Worm (Caenorhabditis elegans): ENCODE measurements around the gene cyp-33C1.

ce11 chrV:2156830-2157229 lies 22.5 kb upstream of the cyp-33C1 start, which contains the start of gene srbc-22:
- TF ChIP-seq dpl-1 (GFP tag; optimal IDR thresholded peaks at IDR 0.05), result no peak
- TF ChIP-seq ZK546.5 (tag; optimal IDR thresholded peaks at IDR 0.05), result no peak
- TF ChIP-seq nhr-42 (GFP tag; IDR thresholded peaks at IDR 0.05), result no peak
- TF ChIP-seq unc-62 (GFP tag; optimal IDR thresholded peaks at IDR 0.05 in 1 of 2), result no peak
- no peak for TF ChIP-seq unc-62 (tag; optimal IDR thresholded peaks at IDR 0.05)
- TF ChIP-seq egl-27 (tag; optimal IDR thresholded peaks at IDR 0.05), result no peak
- no peak for TF ChIP-seq nhr-102 (tag; optimal IDR thresholded peaks at IDR 0.05)
- TF ChIP-seq mdl-1 (tag; optimal IDR thresholded peaks at IDR 0.05), result no peak
- TF ChIP-seq ceh-44 (GFP tag; IDR thresholded peaks at IDR 0.05), result no peak
- TF ChIP-seq lin-13 (GFP tag; optimal IDR thresholded peaks at IDR 0.05), result no peak
- no peak for TF ChIP-seq ztf-11 (tag; optimal IDR thresholded peaks at IDR 0.05)
- TF ChIP-seq dve-1 (tag; optimal IDR thresholded peaks at IDR 0.05; ENCODE audit: insufficient read depth), result no peak
- no peak for TF ChIP-seq daf-8 (GFP tag; IDR thresholded peaks at IDR 0.05)
- TF ChIP-seq pha-4 (GFP tag; IDR thresholded peaks at IDR 0.05), result no peak
- no peak for TF ChIP-seq pha-4 (tag; optimal IDR thresholded peaks at IDR 0.05)
- TF ChIP-seq snpc-1.2 (GFP tag; IDR thresholded peaks at IDR 0.05), result no peak
